Fruit fly (Drosophila melanogaster): ENCODE data around the gene Lcp65Ab1.
"Not testable (repeated sequence)": the region's sequence is repeated elsewhere in the genome, so short reads cannot be mapped to it uniquely, and the experiment has no call there.

Lcp65Ab1 gene

dm6 chr3L:6149248-6149647, at the start of gene Lcp65Ab1:
Lcp65Ab1 (plus strand) TSS chr3L:6149548.
- not testable (repeated sequence) for TF ChIP-seq psq, Dll, pan (optimal IDR thresholded peaks at IDR 0.05)

- TF ChIP-seq CG8478 (optimal IDR thresholded peaks at IDR 0.05) (no peak), psq (optimal IDR thresholded peaks at IDR 0.05) (no peak), Dll (optimal IDR thresholded peaks at IDR 0.05) (no peak)
Observed at dm6 chr3L:6103658-6104057, 45.7 kb upstream of the Lcp65Ab1 start.

dm6 chr3L:6104551-6104950, 44.8 kb upstream of the Lcp65Ab1 start:
- no peak for TF ChIP-seq psq (optimal IDR thresholded peaks at IDR 0.05)
- no peak for TF ChIP-seq pan (optimal IDR thresholded peaks at IDR 0.05)

dm6 chr3L:6105435-6105834, 43.9 kb upstream of the Lcp65Ab1 start:
- TF ChIP-seq psq (optimal IDR thresholded peaks at IDR 0.05) (no peak), EcR (GFP tag; optimal IDR thresholded peaks at IDR 0.05) (no peak), usp (GFP tag; optimal IDR thresholded peaks at IDR 0.05) (no peak), Dll (optimal IDR thresholded peaks at IDR 0.05) (no peak), CG8478 (optimal IDR thresholded peaks at IDR 0.05) (no peak), pan (optimal IDR thresholded peaks at IDR 0.05) (no peak)

- no peak for TF ChIP-seq pan (optimal IDR thresholded peaks at IDR 0.05)
- no peak for TF ChIP-seq EcR (GFP tag; optimal IDR thresholded peaks at IDR 0.05)
- no peak for TF ChIP-seq usp (GFP tag; optimal IDR thresholded peaks at IDR 0.05)
- no peak for TF ChIP-seq CG8478 (optimal IDR thresholded peaks at IDR 0.05)
- TF ChIP-seq psq (optimal IDR thresholded peaks at IDR 0.05), result no peak
- TF ChIP-seq Dll (optimal IDR thresholded peaks at IDR 0.05), result no peak
Observed at dm6 chr3L:6106717-6107116, 42.6 kb upstream of the Lcp65Ab1 start.

dm6 chr3L:6108264-6109060, 40.9 kb upstream of the Lcp65Ab1 start:
- TF ChIP-seq pan (optimal IDR thresholded peaks at IDR 0.05) (no peak), Dll (optimal IDR thresholded peaks at IDR 0.05) (no peak), EcR (GFP tag; optimal IDR thresholded peaks at IDR 0.05) (no peak), usp (GFP tag; optimal IDR thresholded peaks at IDR 0.05) (no peak), CG8478 (optimal IDR thresholded peaks at IDR 0.05) (no peak), psq (optimal IDR thresholded peaks at IDR 0.05) (no peak)

dm6 chr3L:6110673-6111449, 38.5 kb upstream of the Lcp65Ab1 start:
- no peak for TF ChIP-seq CG8478 (optimal IDR thresholded peaks at IDR 0.05)
- no peak for TF ChIP-seq EcR (GFP tag; optimal IDR thresholded peaks at IDR 0.05)
- TF ChIP-seq psq (optimal IDR thresholded peaks at IDR 0.05), result no peak
- TF ChIP-seq usp (GFP tag; optimal IDR thresholded peaks at IDR 0.05), result no peak

dm6 chr3L:6111458-6111857, 37.9 kb upstream of the Lcp65Ab1 start:
- TF ChIP-seq Dll (optimal IDR thresholded peaks at IDR 0.05) (no peak), usp (GFP tag; optimal IDR thresholded peaks at IDR 0.05) (no peak), pan (optimal IDR thresholded peaks at IDR 0.05) (no peak), EcR (GFP tag; optimal IDR thresholded peaks at IDR 0.05) (no peak), CG8478 (optimal IDR thresholded peaks at IDR 0.05) (no peak), psq (optimal IDR thresholded peaks at IDR 0.05) (no peak)

- TF ChIP-seq Dll (optimal IDR thresholded peaks at IDR 0.05) (no peak), EcR (GFP tag; optimal IDR thresholded peaks at IDR 0.05) (no peak), usp (GFP tag; optimal IDR thresholded peaks at IDR 0.05) (no peak), pan (optimal IDR thresholded peaks at IDR 0.05) (no peak), psq (optimal IDR thresholded peaks at IDR 0.05) (no peak), CG8478 (optimal IDR thresholded peaks at IDR 0.05) (no peak)
Observed at dm6 chr3L:6115505-6115904, 33.8 kb upstream of the Lcp65Ab1 start.

- TF ChIP-seq Dll (optimal IDR thresholded peaks at IDR 0.05) (no peak), EcR (GFP tag; optimal IDR thresholded peaks at IDR 0.05) (no peak), psq (optimal IDR thresholded peaks at IDR 0.05) (no peak), CG8478 (optimal IDR thresholded peaks at IDR 0.05) (no peak), pan (optimal IDR thresholded peaks at IDR 0.05) (no peak), usp (GFP tag; optimal IDR thresholded peaks at IDR 0.05) (no peak)
Observed at dm6 chr3L:6116881-6117280, 32.5 kb upstream of the Lcp65Ab1 start.

dm6 chr3L:6124616-6125408, 24.5 kb upstream of the Lcp65Ab1 start:
- TF ChIP-seq Dll (optimal IDR thresholded peaks at IDR 0.05), result no peak
- TF ChIP-seq EcR (GFP tag; optimal IDR thresholded peaks at IDR 0.05), result no peak
- no peak for TF ChIP-seq psq (optimal IDR thresholded peaks at IDR 0.05)
- TF ChIP-seq usp (GFP tag; optimal IDR thresholded peaks at IDR 0.05), result no peak

- no peak for TF ChIP-seq pan (optimal IDR thresholded peaks at IDR 0.05)
- no peak for TF ChIP-seq EcR (GFP tag; optimal IDR thresholded peaks at IDR 0.05)
- TF ChIP-seq Dll (optimal IDR thresholded peaks at IDR 0.05), result no peak
- no peak for TF ChIP-seq psq (optimal IDR thresholded peaks at IDR 0.05)
- TF ChIP-seq usp (GFP tag; optimal IDR thresholded peaks at IDR 0.05), result no peak
- no peak for TF ChIP-seq CG8478 (optimal IDR thresholded peaks at IDR 0.05)
Observed at dm6 chr3L:6125409-6125689, 24.0 kb upstream of the Lcp65Ab1 start.
